Fruit fly (Drosophila melanogaster): Measurements from ENCODE around the gene CG34175.

Gene CG34175

dm6 chr2L:3372483-3372929 lies 25.3 kb upstream of the CG34175 start (continued):
- no peak for TF ChIP-seq Dref (GFP tag; IDR thresholded peaks at IDR 0.05)
- TF ChIP-seq MTF-1 (GFP tag; optimal IDR thresholded peaks at IDR 0.05; ENCODE audit: borderline replicate concordance): no peak
- TF ChIP-seq cg (GFP tag; optimal IDR thresholded peaks at IDR 0.05): no peak
- no peak for TF ChIP-seq crc (GFP tag; optimal IDR thresholded peaks at IDR 0.05)
- no peak for TF ChIP-seq jing (GFP tag; optimal IDR thresholded peaks at IDR 0.05)
- TF ChIP-seq pum (GFP tag; optimal IDR thresholded peaks at IDR 0.05): no peak
- no peak for TF ChIP-seq esg (GFP tag; conservative IDR thresholded peaks at IDR 0.05)
- no peak for TF ChIP-seq CG12219 (GFP tag; optimal IDR thresholded peaks at IDR 0.05)
- TF ChIP-seq corto (GFP tag; optimal IDR thresholded peaks at IDR 0.05): no peak
- TF ChIP-seq Oli (tag; optimal IDR thresholded peaks at IDR 0.05): peak; percentile 13
- no peak for TF ChIP-seq prd (optimal IDR thresholded peaks at IDR 0.05)
- TF ChIP-seq prd (GFP tag; IDR thresholded peaks at IDR 0.05): no peak
- TF ChIP-seq CG14710 (tag; optimal IDR thresholded peaks at IDR 0.05): no peak
- peak; percentile 9 for TF ChIP-seq caup (GFP tag; optimal IDR thresholded peaks at IDR 0.05; ENCODE audit: severe bottlenecking)
- TF ChIP-seq phol (tag; optimal IDR thresholded peaks at IDR 0.05): peak; percentile 15
- no peak for TF ChIP-seq ci (GFP tag; IDR thresholded peaks at IDR 0.05)
- no peak for TF ChIP-seq dm (GFP tag; optimal IDR thresholded peaks at IDR 0.05)
- TF ChIP-seq CG13123 (GFP tag; optimal IDR thresholded peaks at IDR 0.05): no peak
- peak; percentile 49; the same call in 2 of the 3 replicates for TF ChIP-seq knrl (GFP tag; IDR thresholded peaks at IDR 0.05; ENCODE audit: partially characterized antibody)
- peak; percentile 62 for TF ChIP-seq Elba2 (GFP tag; optimal IDR thresholded peaks at IDR 0.05)
- TF ChIP-seq HmgZ (tag; optimal IDR thresholded peaks at IDR 0.05): no peak
- peak; percentile 4 for TF ChIP-seq Meics (GFP tag; optimal IDR thresholded peaks at IDR 0.05)
- TF ChIP-seq CG12744 (GFP tag; optimal IDR thresholded peaks at IDR 0.05): no peak
- no peak for TF ChIP-seq slou (GFP tag; optimal IDR thresholded peaks at IDR 0.05)
- peak; percentile 41 for TF ChIP-seq gem (tag; optimal IDR thresholded peaks at IDR 0.05)
- no peak for TF ChIP-seq chinmo (GFP tag; IDR thresholded peaks at IDR 0.05; ENCODE audit: partially characterized antibody)
- no peak for TF ChIP-seq CG3726 (GFP tag; IDR thresholded peaks at IDR 0.05)
- no peak for TF ChIP-seq crol (GFP tag; IDR thresholded peaks at IDR 0.05)
- peak; percentile 27 for TF ChIP-seq CG7839 (tag; optimal IDR thresholded peaks at IDR 0.05)
- TF ChIP-seq CG6813 (GFP tag; optimal IDR thresholded peaks at IDR 0.05): no peak
- TF ChIP-seq CG15479 (GFP tag; optimal IDR thresholded peaks at IDR 0.05): no peak
- no peak for TF ChIP-seq Dll (GFP tag; IDR thresholded peaks at IDR 0.05; ENCODE audit: partially characterized antibody)
- no peak for TF ChIP-seq gt (GFP tag; IDR thresholded peaks at IDR 0.05)
- no peak for TF ChIP-seq Neu2 (GFP tag; optimal IDR thresholded peaks at IDR 0.05; ENCODE audit: borderline replicate concordance)
- TF ChIP-seq exex (tag; optimal IDR thresholded peaks at IDR 0.05): no peak
- no peak for TF ChIP-seq tx (GFP tag; optimal IDR thresholded peaks at IDR 0.05)
- no peak for TF ChIP-seq ham (GFP tag; IDR thresholded peaks at IDR 0.05)
- peak; percentile 16 for TF ChIP-seq CG2678 (tag; optimal IDR thresholded peaks at IDR 0.05)
- TF ChIP-seq CG6854 (GFP tag; optimal IDR thresholded peaks at IDR 0.05): no peak
- TF ChIP-seq CG12236 (GFP tag; optimal IDR thresholded peaks at IDR 0.05): no peak
- no peak for TF ChIP-seq sug (tag; optimal IDR thresholded peaks at IDR 0.05)
- TF ChIP-seq lab (GFP tag; optimal IDR thresholded peaks at IDR 0.05): no peak
- no peak for TF ChIP-seq Spps (tag; optimal IDR thresholded peaks at IDR 0.05)
- no peak for TF ChIP-seq CG14441 (GFP tag; IDR thresholded peaks at IDR 0.05)
- no peak; the same call in 2 of the 3 replicates for TF ChIP-seq CG2199 (GFP tag; IDR thresholded peaks at IDR 0.05)
- peak in 1 of 2 experiments; percentile 8 for TF ChIP-seq Pdp1 (GFP tag; optimal IDR thresholded peaks at IDR 0.05)
- TF ChIP-seq CG2116 (GFP tag; optimal IDR thresholded peaks at IDR 0.05): no peak
- no peak for TF ChIP-seq CG8924 (tag; optimal IDR thresholded peaks at IDR 0.05)
- TF ChIP-seq CG13296 (GFP tag; optimal IDR thresholded peaks at IDR 0.05): peak; percentile 3
- TF ChIP-seq chn (GFP tag; optimal IDR thresholded peaks at IDR 0.05): no peak
- no peak for TF ChIP-seq Rfx (GFP tag; IDR thresholded peaks at IDR 0.05)
